Worm (Caenorhabditis elegans): ENCODE measurements around the gene inx-7.

- TF ChIP-seq flt-1 (GFP tag; IDR thresholded peaks at IDR 0.05) (no peak), ama-1 (optimal IDR thresholded peaks at IDR 0.05) (no peak), hmg-4 (GFP tag; optimal IDR thresholded peaks at IDR 0.05) (no peak), F13C5.2 (tag; optimal IDR thresholded peaks at IDR 0.05) (no peak), sea-1 (GFP tag; conservative IDR thresholded peaks at IDR 0.05) (no peak)
Measured at ce11 chrIV:5941236-5941976, 5.0 kb downstream of the inx-7 start, which contains the start of gene pfkb-1.2.
